Worm (Caenorhabditis elegans) whole organism, L3 larva: ENCODE results near the gene F47B8.2.

Source experiments
- ZK546.5 ChIP-seq: sonication (generic microtip); optimal IDR thresholded peaks from 2 replicates; lab custom pipeline; 2017; ENCODE audit warnings: missing biosample characterization, missing genetic modification characterization
- ceh-16 ChIP-seq: sonication (generic microtip); optimal IDR thresholded peaks from 2 replicates; lab custom pipeline; 2017; ENCODE audit warnings: missing biosample characterization, missing genetic modification characterization
- elt-1 ChIP-seq: fragments of 150-350 bp; optimal IDR thresholded peaks from 2 replicates; lab custom pipeline; 2014; ENCODE audit warnings: missing biosample characterization, missing genetic modification characterization
- nhr-11 ChIP-seq: fragments of 150-350 bp; optimal IDR thresholded peaks from 2 replicates; lab custom pipeline; 2014; ENCODE audit warnings: missing biosample characterization, missing genetic modification characterization
- nhr-237 ChIP-seq: fragments of 150-350 bp; optimal IDR thresholded peaks from 2 replicates; lab custom pipeline; 2014; ENCODE audit warnings: missing biosample characterization, missing genetic modification characterization
- skn-1 ChIP-seq: fragments of 150-350 bp; optimal IDR thresholded peaks from 2 replicates; lab custom pipeline; 2014; ENCODE audit warnings: missing biosample characterization, missing genetic modification characterization
- ztf-11 ChIP-seq: fragments of 150-350 bp; optimal IDR thresholded peaks from 2 replicates; lab custom pipeline; 2014; ENCODE audit warnings: missing biosample characterization, missing genetic modification characterization

DNA sequence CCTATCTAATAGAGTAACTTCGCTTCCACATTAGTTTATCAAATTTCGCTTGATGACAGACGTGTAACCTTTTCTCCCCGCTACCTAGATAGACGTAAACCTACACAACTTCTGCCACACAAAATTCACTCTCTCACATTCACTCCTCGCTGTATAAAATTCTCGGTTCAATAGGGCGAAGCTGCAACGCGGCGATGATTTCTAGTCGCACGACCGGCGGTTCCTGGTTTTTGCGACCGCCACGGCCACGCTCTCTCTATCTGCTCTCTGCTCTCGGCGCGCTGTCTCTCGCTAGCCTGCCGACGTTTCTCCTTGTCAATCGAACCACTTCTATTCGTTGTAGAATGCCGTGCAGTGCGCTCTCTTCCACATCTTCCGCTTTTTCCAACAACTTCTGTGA lies 34.5 kb upstream of the F47B8.2 start:
- no peak for TF ChIP-seq ZK546.5 (tag; lab: Kevin White, UChicago)
- TF ChIP-seq skn-1 (tag; lab: Kevin White, UChicago) = peak; percentile 64
- peak; percentile 25 for TF ChIP-seq ceh-16 (tag; lab: Kevin White, UChicago)
- no peak for TF ChIP-seq ztf-11 (tag; lab: Kevin White, UChicago)
- no peak for TF ChIP-seq nhr-11 (tag; lab: Kevin White, UChicago)
- no peak for TF ChIP-seq elt-1 (tag; lab: Kevin White, UChicago)
- TF ChIP-seq nhr-237 (tag; lab: Kevin White, UChicago) = no peak
